Fruit fly (Drosophila melanogaster) whole organism, embryonic: ENCODE data around the gene CG34138.

Experiments used
- CG11504 ChIP-seq: fragments of 200-800 bp; sonication (Bioruptor generic); optimal IDR thresholded peaks from 3 replicates; lab custom pipeline; 2019; ENCODE audit warnings: missing biosample characterization, mild to moderate bottlenecking, missing genetic modification characterization, moderate library complexity
- CG11695 ChIP-seq: fragments of 200-800 bp; sonication (Bioruptor generic); IDR thresholded peaks from 3 replicates; pipeline ENCODE4 v1.3.6; 2022; ENCODE audit warnings: missing biosample characterization, missing genetic modification characterization
- CG12219 ChIP-seq: fragments of 200-800 bp; sonication (Bioruptor generic); optimal IDR thresholded peaks from 3 replicates; lab custom pipeline; 2018; ENCODE audit warnings: missing biosample characterization, mild to moderate bottlenecking, missing genetic modification characterization
- Hr78 ChIP-seq, 2 experiments: fragments of 200-800 bp in 1 of 2; fragments of >200 bp in 1 of 2; sonication (Bioruptor generic) in 1 of 2; optimal IDR thresholded peaks; 2 replicates each; lab custom pipeline; 2017 to 2019; ENCODE audit warnings: missing biosample characterization in 2 of 2, missing genetic modification characterization in 2 of 2, mild to moderate bottlenecking in 1 of 2, moderate library complexity in 1 of 2
- az2 ChIP-seq: fragments of 200-800 bp; sonication (Bioruptor generic); optimal IDR thresholded peaks from 3 replicates; lab custom pipeline; 2016; ENCODE audit warnings: missing biosample characterization, missing genetic modification characterization
- repo ChIP-seq: fragments of 200-800 bp; sonication (Bioruptor generic); optimal IDR thresholded peaks from 2 replicates; lab custom pipeline; 2016; ENCODE audit warnings: missing biosample characterization, missing genetic modification characterization
- scrt ChIP-seq: fragments of 200-800 bp; sonication (Bioruptor generic); optimal IDR thresholded peaks from 2 replicates; lab custom pipeline; 2018; ENCODE audit warnings: missing biosample characterization, mild to moderate bottlenecking, missing genetic modification characterization, moderate library complexity
- sens-2 ChIP-seq: fragments of 200-800 bp; sonication (Bioruptor generic); IDR thresholded peaks from 2 replicates; pipeline ENCODE4 v1.3.6; 2022; ENCODE audit warnings: missing biosample characterization, missing genetic modification characterization
- toy ChIP-seq: fragments of 200-800 bp; sonication (Bioruptor generic); IDR thresholded peaks from 2 replicates; pipeline ENCODE4 v1.3.6; 2022; ENCODE audit warnings: missing biosample characterization, missing genetic modification characterization

DNA sequence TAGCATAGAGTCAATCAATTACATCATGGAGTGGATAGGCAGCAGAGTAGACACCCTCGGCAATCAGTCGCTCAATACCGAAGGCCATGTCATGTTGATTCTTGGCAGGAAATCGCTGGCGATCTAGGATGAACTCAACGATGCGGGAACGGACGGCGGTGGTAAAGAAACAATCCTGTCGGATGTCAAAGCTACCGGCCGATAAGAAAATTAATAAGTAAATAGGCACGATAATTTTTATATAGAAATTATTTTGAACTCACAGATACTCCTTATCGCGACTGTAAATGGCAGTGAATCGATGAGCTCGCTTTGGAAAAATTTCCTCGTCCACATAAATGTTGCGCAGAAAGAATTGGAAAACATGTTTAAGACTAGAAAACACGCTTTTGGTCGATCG, 3.3 kb downstream of the CG34138 start:
- TF ChIP-seq CG12219 (GFP tag; lab: Kevin White, UChicago) = no peak
- no peak for TF ChIP-seq az2
- TF ChIP-seq toy (GFP tag; lab: Robert Waterston, UW) = no peak
- TF ChIP-seq scrt (GFP tag; lab: Kevin White, UChicago) = no peak
- no peak for TF ChIP-seq repo (GFP tag; lab: Kevin White, UChicago)
- no peak for TF ChIP-seq Hr78 (GFP tag; optimal IDR thresholded peaks at IDR 0.05; lab: Kevin White, UChicago)
- no peak for TF ChIP-seq sens-2 (GFP tag; lab: Robert Waterston, UW)
- no peak for TF ChIP-seq CG11504 (tag; lab: Kevin White, UChicago)
- TF ChIP-seq CG11695 (GFP tag; lab: Robert Waterston, UW) = no peak
